Worm (Caenorhabditis elegans) whole organism, L4 larva: ENCODE results near the gene B0302.2.
A peak's percentile ranks its signal among the peaks of the same experiment; 100 is the strongest.

Experiments used
- F37D6.2 ChIP-seq: sonication (generic microtip); optimal IDR thresholded peaks from 2 replicates; lab custom pipeline; 2016; ENCODE audit warnings: mild to moderate bottlenecking, missing genetic modification characterization, missing compliant biosample characterization
- F44E2.7 ChIP-seq: fragments of 200-800 bp; sonication (Bioruptor generic); IDR thresholded peaks from 2 replicates; pipeline ENCODE4 v2.1.2; 2022; ENCODE audit warnings: missing genetic modification characterization, missing compliant biosample characterization
- F49E8.2 ChIP-seq: sonication (generic microtip); optimal IDR thresholded peaks from 2 replicates; lab custom pipeline; 2016; ENCODE audit warnings: missing compliant biosample characterization, mild to moderate bottlenecking, missing genetic modification characterization, borderline replicate concordance
- T26A8.4 ChIP-seq: fragments of 200-800 bp; sonication (Bioruptor generic); IDR thresholded peaks from 2 replicates; pipeline ENCODE4 v1.3.6; 2022; ENCODE audit warnings: missing genetic modification characterization, missing compliant biosample characterization
- Y105C5A.15 ChIP-seq: fragments of 200-800 bp; sonication (Bioruptor generic); IDR thresholded peaks from 2 replicates; pipeline ENCODE4 v1.3.6; 2022; ENCODE audit warnings: missing genetic modification characterization, missing compliant biosample characterization
- Y5F2A.4 ChIP-seq: fragments of 200-800 bp; sonication (Bioruptor generic); optimal IDR thresholded peaks from 2 replicates; lab custom pipeline; 2018; ENCODE audit warnings: mild to moderate bottlenecking, missing genetic modification characterization, missing compliant biosample characterization
- aha-1 ChIP-seq: fragments of 150-350 bp; peaks from one replicate; lab custom pipeline; 2014; ENCODE audit warnings: missing biosample characterization, missing genetic modification characterization
- aly-2 ChIP-seq: sonication (generic microtip); optimal IDR thresholded peaks from 2 replicates; lab custom pipeline; 2018; ENCODE audit warnings: missing biosample characterization, missing genetic modification characterization
- arid-1 ChIP-seq: fragments of 200-800 bp; sonication (Bioruptor generic); conservative IDR thresholded peaks from 2 replicates; pipeline ENCODE4 v1.3.6; 2022; ENCODE audit warnings: missing genetic modification reagents, missing genetic modification characterization, missing compliant biosample characterization
- ceh-20 ChIP-seq: fragments of 200-800 bp; sonication (Bioruptor generic); IDR thresholded peaks from 2 replicates; pipeline ENCODE4 v1.3.6; 2022; ENCODE audit warnings: missing genetic modification reagents, missing genetic modification characterization, missing compliant biosample characterization
- ceh-28 ChIP-seq: fragments of 150-350 bp; optimal IDR thresholded peaks from 2 replicates; lab custom pipeline; 2014; ENCODE audit warnings: missing biosample characterization, missing genetic modification reagents, missing genetic modification characterization
- ceh-44 ChIP-seq: fragments of 200-800 bp; sonication (Bioruptor generic); IDR thresholded peaks from 2 replicates; pipeline ENCODE4 v1.3.6; 2022; ENCODE audit warnings: missing genetic modification reagents, missing genetic modification characterization, missing compliant biosample characterization
- ceh-82 ChIP-seq: sonication (generic microtip); optimal IDR thresholded peaks from 2 replicates; lab custom pipeline; 2017; ENCODE audit warnings: missing biosample characterization, missing genetic modification characterization
- ces-1 ChIP-seq: fragments of 150-350 bp; sonication (generic microtip); optimal IDR thresholded peaks from 4 replicates; lab custom pipeline; 2014; ENCODE audit warnings: missing biosample characterization, missing genetic modification reagents, missing genetic modification characterization
- cey-2 ChIP-seq: sonication (generic microtip); optimal IDR thresholded peaks from 3 replicates; lab custom pipeline; 2017; ENCODE audit warnings: missing genetic modification characterization, mild to moderate bottlenecking, missing compliant biosample characterization, antibody characterized with exemption, borderline replicate concordance; ENCODE audit not compliant: insufficient read depth
- daf-12 ChIP-seq: fragments of 150-350 bp; optimal IDR thresholded peaks from 2 replicates; lab custom pipeline; 2014; ENCODE audit warnings: missing biosample characterization, missing genetic modification reagents, missing genetic modification characterization
- dmd-6 ChIP-seq: fragments of 200-800 bp; sonication (Bioruptor generic); IDR thresholded peaks from 2 replicates; pipeline ENCODE4 v1.3.6; 2022; ENCODE audit warnings: missing genetic modification reagents, missing genetic modification characterization, missing compliant biosample characterization
- dmd-8 ChIP-seq: fragments of 200-800 bp; sonication (Bioruptor generic); IDR thresholded peaks from 2 replicates; pipeline ENCODE4 v1.3.6; 2022; ENCODE audit warnings: missing genetic modification characterization, missing compliant biosample characterization
- dmd-9 ChIP-seq: fragments of 200-800 bp; sonication (Bioruptor generic); IDR thresholded peaks from 2 replicates; pipeline ENCODE4 v1.3.6; 2022; ENCODE audit warnings: missing genetic modification reagents, missing genetic modification characterization, missing compliant biosample characterization
- fkh-10 ChIP-seq: fragments of 150-350 bp; optimal IDR thresholded peaks from 2 replicates; lab custom pipeline; 2014; ENCODE audit warnings: missing biosample characterization, missing genetic modification reagents, missing genetic modification characterization
- hif-1 ChIP-seq, 2 experiments: sonication (generic microtip); optimal IDR thresholded peaks; 2 replicates each; lab custom pipeline; 2016 to 2017; ENCODE audit warnings: missing compliant biosample characterization in 2 of 2, missing genetic modification characterization in 2 of 2, missing genetic modification reagents in 2 of 2, missing genotype in 2 of 2, mild to moderate bottlenecking in 1 of 2
- hlh-11 ChIP-seq: fragments of 200-800 bp; sonication (Bioruptor generic); optimal IDR thresholded peaks from 2 replicates; lab custom pipeline; 2018; ENCODE audit warnings: mild to moderate bottlenecking, missing genetic modification characterization, missing compliant biosample characterization
- hlh-30 ChIP-seq: sonication (generic microtip); optimal IDR thresholded peaks from 2 replicates; lab custom pipeline; 2017; ENCODE audit warnings: antibody characterized with exemption, mild to moderate bottlenecking, missing genetic modification characterization, missing compliant biosample characterization; ENCODE audit not compliant: insufficient read depth
- jun-1 ChIP-seq: fragments of 150-350 bp; optimal IDR thresholded peaks from 2 replicates; lab custom pipeline; 2014; ENCODE audit warnings: missing biosample characterization, missing genetic modification reagents, missing genetic modification characterization
- lim-7 ChIP-seq: fragments of 200-800 bp; sonication (Bioruptor generic); IDR thresholded peaks from 2 replicates; pipeline ENCODE4 v1.3.6; 2022; ENCODE audit warnings: missing genetic modification characterization, missing compliant biosample characterization
- lin-1 ChIP-seq: fragments of 200-800 bp; sonication (Bioruptor generic); IDR thresholded peaks from 2 replicates; pipeline ENCODE4 v1.3.6; 2022; ENCODE audit warnings: missing genetic modification reagents, missing genetic modification characterization, missing compliant biosample characterization
- lin-15B ChIP-seq: fragments of 150-350 bp; sonication (generic microtip); optimal IDR thresholded peaks from 3 replicates; lab custom pipeline; 2014; ENCODE audit warnings: missing biosample characterization, missing genetic modification characterization
- madf-9 ChIP-seq: fragments of 200-800 bp; sonication (Bioruptor generic); conservative IDR thresholded peaks from 2 replicates; pipeline ENCODE4 v1.3.6; 2022; ENCODE audit warnings: missing genetic modification reagents, missing genetic modification characterization, missing compliant biosample characterization
- mes-2 ChIP-seq: sonication (generic microtip); optimal IDR thresholded peaks from 2 replicates; lab custom pipeline; 2016; ENCODE audit warnings: missing genotype, mild to moderate bottlenecking, missing genetic modification characterization, missing compliant biosample characterization; ENCODE audit not compliant: poor library complexity, severe bottlenecking
- nhr-11 ChIP-seq: fragments of 150-350 bp; optimal IDR thresholded peaks from 2 replicates; lab custom pipeline; 2014; ENCODE audit warnings: missing biosample characterization, missing genetic modification characterization
- nhr-237 ChIP-seq: sonication (generic microtip); optimal IDR thresholded peaks from 2 replicates; lab custom pipeline; 2017; ENCODE audit warnings: missing biosample characterization, missing genetic modification characterization
- nhr-25 ChIP-seq: sonication (generic microtip); optimal IDR thresholded peaks from 2 replicates; lab custom pipeline; 2017; ENCODE audit warnings: missing genetic modification characterization, mild to moderate bottlenecking, missing compliant biosample characterization, antibody characterized with exemption, moderate library complexity, borderline replicate concordance; ENCODE audit not compliant: insufficient read depth
- nhr-48 ChIP-seq: sonication (generic microtip); optimal IDR thresholded peaks from 2 replicates; lab custom pipeline; 2016; ENCODE audit warnings: mild to moderate bottlenecking, missing genetic modification characterization, missing compliant biosample characterization
- nhr-6 ChIP-seq: fragments of 150-350 bp; optimal IDR thresholded peaks from 2 replicates; lab custom pipeline; 2014; ENCODE audit warnings: missing biosample characterization, missing genetic modification characterization
- nhr-76 ChIP-seq: fragments of 150-350 bp; optimal IDR thresholded peaks from 2 replicates; lab custom pipeline; 2014; ENCODE audit warnings: missing biosample characterization, missing genetic modification characterization
- pqm-1 ChIP-seq: sonication (generic microtip); optimal IDR thresholded peaks from 2 replicates; lab custom pipeline; 2017; ENCODE audit warnings: missing biosample characterization, missing genetic modification characterization
- rbr-2 ChIP-seq: sonication (generic microtip); optimal IDR thresholded peaks from 2 replicates; lab custom pipeline; 2016; ENCODE audit warnings: missing genotype, missing genetic modification characterization, missing compliant biosample characterization
- saeg-2 ChIP-seq: fragments of 200-800 bp; sonication (Bioruptor generic); IDR thresholded peaks from 2 replicates; pipeline ENCODE4 v1.3.6; 2022; ENCODE audit warnings: missing genetic modification reagents, missing genetic modification characterization, missing compliant biosample characterization
- set-16 ChIP-seq: fragments of 200-800 bp; sonication (Bioruptor generic); IDR thresholded peaks from 2 replicates; pipeline ENCODE4 v1.3.6; 2022; ENCODE audit warnings: missing genetic modification reagents, missing genetic modification characterization, missing compliant biosample characterization
- skn-1 ChIP-seq: fragments of 150-350 bp; optimal IDR thresholded peaks from 2 replicates; lab custom pipeline; 2014; ENCODE audit warnings: missing biosample characterization, missing genetic modification characterization
- snpc-1.2 ChIP-seq: fragments of 200-800 bp; sonication (Bioruptor generic); IDR thresholded peaks from 2 replicates; pipeline ENCODE4 v1.3.6; 2022; ENCODE audit warnings: missing genetic modification reagents, missing genetic modification characterization, missing compliant biosample characterization
- snpc-4 ChIP-seq: fragments of 150-350 bp; optimal IDR thresholded peaks from 2 replicates; lab custom pipeline; 2014; ENCODE audit warnings: missing biosample characterization, missing genetic modification characterization
- spr-1 ChIP-seq: sonication (generic microtip); optimal IDR thresholded peaks from 2 replicates; lab custom pipeline; 2016; ENCODE audit warnings: mild to moderate bottlenecking, missing genetic modification characterization, missing compliant biosample characterization
- spr-3 ChIP-seq: fragments of 200-800 bp; sonication (Bioruptor generic); optimal IDR thresholded peaks from 2 replicates; lab custom pipeline; 2018; ENCODE audit warnings: mild to moderate bottlenecking, missing genetic modification characterization, missing compliant biosample characterization
- tag-97 ChIP-seq: fragments of 200-800 bp; sonication (Bioruptor generic); IDR thresholded peaks from 2 replicates; pipeline ENCODE4 v1.3.6; 2022; ENCODE audit warnings: missing genetic modification characterization, missing compliant biosample characterization
- unc-62 ChIP-seq, 3 experiments: fragments of 150-350 bp in 1 of 3; sonication (generic microtip); optimal IDR thresholded peaks in 2 of 3; peaks in 1 of 3; 1 replicate in 1 of 3; 2 replicates in 2 of 3; lab custom pipeline; 2014 to 2017; ENCODE audit warnings: missing biosample characterization in 3 of 3, missing genetic modification characterization in 3 of 3, missing genetic modification reagents in 3 of 3, missing genotype in 1 of 3
- vab-7 ChIP-seq: fragments of 200-800 bp; sonication (Bioruptor generic); IDR thresholded peaks from 2 replicates; pipeline ENCODE4 v1.3.6; 2022; ENCODE audit warnings: missing genetic modification reagents, missing genetic modification characterization, missing compliant biosample characterization
- zfp-3 ChIP-seq: fragments of 200-800 bp; sonication (Bioruptor generic); conservative IDR thresholded peaks from 2 replicates; pipeline ENCODE4 v1.3.6; 2022; ENCODE audit warnings: missing genetic modification reagents, missing genetic modification characterization, missing compliant biosample characterization
- zip-11 ChIP-seq: fragments of 200-800 bp; sonication (Bioruptor generic); IDR thresholded peaks from 2 replicates; pipeline ENCODE4 v1.3.6; 2022; ENCODE audit warnings: missing genetic modification characterization, missing compliant biosample characterization
- zip-2 ChIP-seq: fragments of 150-350 bp; optimal IDR thresholded peaks from 2 replicates; lab custom pipeline; 2014; ENCODE audit warnings: missing biosample characterization, missing genetic modification characterization
- ztf-11 ChIP-seq: fragments of 150-350 bp; optimal IDR thresholded peaks from 2 replicates; lab custom pipeline; 2014; ENCODE audit warnings: missing biosample characterization, missing genetic modification characterization
- ztf-7 ChIP-seq: fragments of 150-350 bp; optimal IDR thresholded peaks from 2 replicates; lab custom pipeline; 2014; ENCODE audit warnings: missing biosample characterization, missing genetic modification characterization

Gene B0302.2

DNA sequence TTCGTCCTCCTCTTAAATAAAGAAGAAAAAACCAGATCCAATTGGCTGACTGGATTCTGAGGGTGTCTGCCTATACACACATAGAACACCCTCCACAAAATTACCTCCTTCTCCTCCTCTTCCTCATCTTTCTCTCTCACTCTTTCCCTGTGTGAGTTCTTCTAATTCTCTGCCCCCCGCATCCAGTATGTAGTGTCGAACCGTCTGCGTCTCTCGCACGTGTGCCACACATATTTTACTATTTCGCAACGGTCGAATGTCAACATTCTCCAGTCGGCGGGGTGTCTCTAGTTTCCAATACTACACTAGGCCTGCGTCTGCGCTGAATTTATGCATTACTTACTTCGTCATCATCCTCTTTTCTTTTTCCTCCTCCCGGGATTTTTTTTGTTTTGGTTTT lies 6.0 kb downstream of the B0302.2 start (continued):
- TF ChIP-seq fkh-10 (GFP tag; lab: Kevin White, UChicago) (peak; percentile 58), nhr-11 (peak; percentile 54), hif-1 (tag; optimal IDR thresholded peaks at IDR 0.05; lab: Kevin White, UChicago) (peak in 1 of 2 experiments; percentile 30), nhr-25 (tag; lab: Kevin White, UChicago) (peak; percentile 41), Y5F2A.4 (GFP tag; lab: Kevin White, UChicago) (no peak), rbr-2 (tag; lab: Kevin White, UChicago) (peak; percentile 75), set-16 (GFP tag; lab: Robert Waterston, UW) (no peak), tag-97 (no peak), ceh-28 (no peak), arid-1 (GFP tag; lab: Robert Waterston, UW) (no peak), mes-2 (peak; percentile 76), daf-12 (tag; lab: Kevin White, UChicago) (no peak), ztf-7 (tag; lab: Kevin White, UChicago) (no peak), snpc-4 (no peak), hlh-30 (tag; lab: Kevin White, UChicago) (peak; percentile 81), spr-1 (no peak), zfp-3 (GFP tag; lab: Robert Waterston, UW) (no peak), spr-3 (no peak), saeg-2 (GFP tag; lab: Robert Waterston, UW) (no peak), jun-1 (peak; percentile 12), aha-1 (tag; lab: Kevin White, UChicago) (no peak), vab-7 (GFP tag; lab: Robert Waterston, UW) (no peak), F49E8.2 (tag; lab: Kevin White, UChicago) (no peak), nhr-237 (no peak), F44E2.7 (no peak), lin-1 (no peak), ceh-20 (GFP tag; lab: Robert Waterston, UW) (peak; percentile 51; the same call in 1 of the 2 replicates), unc-62 (GFP tag; optimal IDR thresholded peaks at IDR 0.05 in 1 of 2; lab: Kevin White, UChicago) (peak in 1 of 2 experiments; percentile 86), unc-62 (tag; optimal IDR thresholded peaks at IDR 0.05; lab: Kevin White, UChicago) (no peak), F37D6.2 (tag; lab: Kevin White, UChicago) (no peak), madf-9 (GFP tag; lab: Robert Waterston, UW) (no peak), ztf-11 (tag; lab: Kevin White, UChicago) (no peak), zip-2 (tag; lab: Kevin White, UChicago) (peak; percentile 34), nhr-76 (tag; lab: Kevin White, UChicago) (no peak), ceh-44 (GFP tag; lab: Robert Waterston, UW) (no peak), nhr-6 (tag; lab: Kevin White, UChicago) (peak; percentile 12), zip-11 (no peak), lim-7 (no peak), snpc-1.2 (no peak), aly-2 (tag; lab: Kevin White, UChicago) (no peak), hlh-11 (tag; lab: Kevin White, UChicago) (peak; percentile 78), T26A8.4 (GFP tag; lab: Robert Waterston, UW) (no peak), ces-1 (no peak), Y105C5A.15 (GFP tag; lab: Robert Waterston, UW) (no peak), cey-2 (tag; lab: Kevin White, UChicago) (no peak), pqm-1 (tag; lab: Kevin White, UChicago) (no peak), skn-1 (tag; lab: Kevin White, UChicago) (no peak), dmd-6 (GFP tag; lab: Robert Waterston, UW) (peak; percentile 27; the same call in 1 of the 2 replicates), lin-15B (tag; lab: Kevin White, UChicago) (no peak), nhr-48 (tag; lab: Kevin White, UChicago) (peak; percentile 51), dmd-9 (no peak), dmd-8 (GFP tag; lab: Robert Waterston, UW) (no peak), ceh-82 (tag; lab: Kevin White, UChicago) (no peak)
